Fruit fly (Drosophila melanogaster) whole organism, pupa: ENCODE data around the gene nmo.
A peak's percentile ranks its signal among the peaks of the same experiment; 100 is the strongest.

Source experiments
- CG12605 ChIP-seq: fragments of 200-800 bp; sonication (Bioruptor generic); IDR thresholded peaks from 2 replicates; pipeline ENCODE4 v1.3.6; 2022; ENCODE audit warnings: missing biosample characterization, missing genetic modification characterization
- CG15710 ChIP-seq: fragments of 200-800 bp; sonication (Bioruptor generic); optimal IDR thresholded peaks from 2 replicates; lab custom pipeline; 2018; ENCODE audit warnings: missing biosample characterization, mild to moderate bottlenecking, missing genetic modification characterization, moderate library complexity
- CG17806 ChIP-seq: fragments of 200-800 bp; sonication (Bioruptor generic); optimal IDR thresholded peaks from 2 replicates; lab custom pipeline; 2018; ENCODE audit warnings: missing biosample characterization, mild to moderate bottlenecking, missing genetic modification characterization, moderate library complexity
- CG32121 ChIP-seq: fragments of 200-800 bp; sonication (Bioruptor generic); IDR thresholded peaks from 2 replicates; pipeline ENCODE4 v1.3.6; 2022; ENCODE audit warnings: missing biosample characterization, missing genetic modification characterization
- CG34367 ChIP-seq: fragments of 200-800 bp; sonication (Bioruptor generic); optimal IDR thresholded peaks from 2 replicates; lab custom pipeline; 2018; ENCODE audit warnings: missing biosample characterization, mild to moderate bottlenecking, missing genetic modification characterization
- CG4496 ChIP-seq: fragments of 200-800 bp; sonication (Bioruptor generic); IDR thresholded peaks from 3 replicates; pipeline ENCODE4 v1.3.6; 2022; ENCODE audit warnings: missing biosample characterization, missing genetic modification characterization
- CG8159 ChIP-seq: fragments of 200-800 bp; sonication (Bioruptor generic); optimal IDR thresholded peaks from 3 replicates; lab custom pipeline; 2018; ENCODE audit warnings: missing biosample characterization, mild to moderate bottlenecking, missing genetic modification characterization, moderate library complexity
- D1 ChIP-seq: fragments of 200-800 bp; sonication (Bioruptor generic); optimal IDR thresholded peaks from 2 replicates; lab custom pipeline; 2018; ENCODE audit warnings: missing biosample characterization, mild to moderate bottlenecking, missing genetic modification characterization, moderate library complexity
- EcR ChIP-seq: fragments of 200-800 bp; sonication (Bioruptor generic); optimal IDR thresholded peaks from 3 replicates; lab custom pipeline; 2019; ENCODE audit warnings: missing biosample characterization, missing genetic modification characterization, mild to moderate bottlenecking, moderate library complexity, missing genetic modification reagents
- Ets98B ChIP-seq: fragments of 200-800 bp; sonication (Bioruptor generic); IDR thresholded peaks from 2 replicates; pipeline ENCODE4 v1.3.6; 2022; ENCODE audit warnings: missing biosample characterization, missing genetic modification characterization
- Pif1A ChIP-seq: fragments of 200-800 bp; sonication (Bioruptor generic); optimal IDR thresholded peaks from 3 replicates; lab custom pipeline; 2016; ENCODE audit warnings: missing biosample characterization, missing genetic modification characterization
- Pif1B ChIP-seq: fragments of 200-800 bp; sonication (Bioruptor generic); optimal IDR thresholded peaks from 3 replicates; lab custom pipeline; 2016; ENCODE audit warnings: missing biosample characterization, missing genetic modification characterization
- fd96Ca ChIP-seq: fragments of 200-800 bp; sonication (Bioruptor generic); IDR thresholded peaks from 3 replicates; pipeline ENCODE4 v1.3.6; 2022; ENCODE audit warnings: missing biosample characterization, missing genetic modification characterization
- gl ChIP-seq: fragments of 200-800 bp; sonication (Bioruptor generic); optimal IDR thresholded peaks from 2 replicates; lab custom pipeline; 2018; ENCODE audit warnings: missing biosample characterization, mild to moderate bottlenecking, missing genetic modification characterization

- TF ChIP-seq EcR (GFP tag; lab: Kevin White, UChicago), result peak; percentile 2
- TF ChIP-seq CG17806 (tag; lab: Kevin White, UChicago), result peak; percentile 15
- no peak for TF ChIP-seq gl (tag; lab: Kevin White, UChicago)
- TF ChIP-seq fd96Ca (GFP tag; lab: Robert Waterston, UW), result no peak
- no peak for TF ChIP-seq CG12605 (GFP tag; lab: Robert Waterston, UW)
- no peak for TF ChIP-seq D1 (tag; lab: Kevin White, UChicago)
- no peak for TF ChIP-seq CG32121
- TF ChIP-seq CG34367 (tag; lab: Kevin White, UChicago), result no peak
- peak; percentile 28 for TF ChIP-seq Pif1A (GFP tag; lab: Kevin White, UChicago)
- no peak for TF ChIP-seq CG15710 (tag; lab: Kevin White, UChicago)
- TF ChIP-seq Pif1B (GFP tag; lab: Kevin White, UChicago), result no peak
- no peak for TF ChIP-seq Ets98B (GFP tag; lab: Robert Waterston, UW)
- TF ChIP-seq CG8159 (tag; lab: Kevin White, UChicago), result no peak
- no peak for TF ChIP-seq CG4496 (GFP tag; lab: Robert Waterston, UW)
These were observed 50.4 kb downstream of the nmo start for dm6 chr3L:8029194-8029747.
